Fruit fly (Drosophila melanogaster) whole organism, larva: ENCODE data around the gene CG43800.

ENCODE experiments used
- noc ChIP-seq: fragments of 200-800 bp; sonication (Bioruptor generic); optimal IDR thresholded peaks from 3 replicates; lab custom pipeline; 2019; ENCODE audit warnings: missing biosample characterization, mild to moderate bottlenecking, missing genetic modification characterization, moderate library complexity

The CG43800 gene

dm6 chr2L:7232713-7233112, at the start of gene CG43800:
Gene CG43800 (minus strand): TSS chr2L:7232813.
- no peak for TF ChIP-seq noc (tag; lab: Kevin White, UChicago)

dm6 chr2L:7282128-7282527, 49.5 kb upstream of the CG43800 start:
- TF ChIP-seq noc (tag; lab: Kevin White, UChicago): no peak

DNA sequence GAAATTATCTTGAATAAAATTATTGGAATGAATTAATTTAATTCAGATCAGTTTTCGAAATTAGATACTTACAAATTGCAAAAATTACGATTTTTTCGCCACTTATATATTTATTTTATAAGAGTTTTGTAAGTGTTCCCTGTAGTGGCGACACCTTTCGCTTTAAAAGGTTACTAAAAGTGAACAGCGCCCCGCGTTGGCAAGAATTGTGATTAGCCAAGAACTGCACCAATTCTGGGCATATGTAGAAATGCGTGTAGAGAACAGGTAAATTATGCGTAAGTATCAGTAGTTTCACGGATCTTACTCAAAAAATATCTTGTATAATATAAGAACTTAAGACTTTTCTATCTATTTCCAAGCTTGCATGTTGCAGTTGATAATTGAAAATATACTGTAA, 48.8 kb upstream of the CG43800 start:
- TF ChIP-seq noc (tag; lab: Kevin White, UChicago): no peak

DNA sequence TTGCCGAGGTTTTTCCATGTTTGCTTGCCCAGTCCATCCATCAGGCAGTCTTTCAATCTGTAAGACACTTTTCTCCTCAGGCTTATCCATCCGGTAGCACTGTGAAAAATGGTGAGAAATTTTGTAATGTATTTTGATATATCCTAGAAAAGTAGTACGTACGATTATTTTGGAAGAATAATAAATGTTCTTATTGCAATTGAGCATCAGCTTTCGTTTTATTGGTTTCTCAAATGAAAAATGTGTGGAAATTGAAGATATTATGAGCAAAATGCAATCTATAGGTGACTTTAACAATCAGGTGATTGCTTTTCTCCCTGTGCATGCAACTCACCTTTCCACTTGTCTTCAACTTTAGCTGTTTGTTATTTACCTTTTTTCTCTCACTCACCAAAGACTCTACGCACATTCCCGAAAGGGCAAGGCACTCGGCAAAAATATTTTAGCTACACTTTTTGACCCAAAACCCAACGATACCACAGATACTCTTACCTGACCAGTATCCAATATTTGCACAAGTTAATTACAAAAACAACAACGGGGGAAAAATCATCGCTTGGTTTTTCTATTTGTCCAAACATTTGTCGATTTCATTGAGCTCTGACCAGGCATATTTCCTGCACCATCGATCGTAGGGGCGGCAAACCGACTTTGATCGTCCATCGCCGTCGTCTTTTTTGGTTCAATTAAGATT, 45.1 kb upstream of the CG43800 start:
- TF ChIP-seq noc (tag; lab: Kevin White, UChicago): no peak

DNA sequence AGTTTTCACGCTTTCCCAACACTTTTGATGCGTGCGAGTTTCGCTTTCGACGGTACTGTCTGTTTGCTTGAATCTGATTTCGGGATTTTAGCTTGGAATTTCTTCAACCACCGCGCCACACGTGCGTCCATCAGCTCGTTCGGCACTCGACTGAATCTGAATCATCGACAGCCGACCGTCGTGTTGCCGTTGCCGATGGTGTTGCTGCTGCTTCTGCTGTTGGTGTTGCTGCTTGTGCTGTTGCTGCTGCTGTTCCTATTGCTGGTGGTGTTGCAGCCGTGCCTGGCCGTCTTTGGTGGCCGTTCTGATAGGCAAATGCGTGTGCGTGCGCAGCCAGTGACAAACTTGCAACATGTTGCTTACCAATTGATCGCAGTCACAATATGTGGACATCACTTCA, 44.4 kb upstream of the CG43800 start, which contains the start of gene Wnt4:
Wnt4 (minus strand) TSS at position 155 of the 400 bp plus-strand sequence.
- no peak for TF ChIP-seq noc (tag; lab: Kevin White, UChicago)

dm6 chr2L:7272452-7272851, 39.8 kb upstream of the CG43800 start:
- no peak for TF ChIP-seq noc (tag; lab: Kevin White, UChicago)

DNA sequence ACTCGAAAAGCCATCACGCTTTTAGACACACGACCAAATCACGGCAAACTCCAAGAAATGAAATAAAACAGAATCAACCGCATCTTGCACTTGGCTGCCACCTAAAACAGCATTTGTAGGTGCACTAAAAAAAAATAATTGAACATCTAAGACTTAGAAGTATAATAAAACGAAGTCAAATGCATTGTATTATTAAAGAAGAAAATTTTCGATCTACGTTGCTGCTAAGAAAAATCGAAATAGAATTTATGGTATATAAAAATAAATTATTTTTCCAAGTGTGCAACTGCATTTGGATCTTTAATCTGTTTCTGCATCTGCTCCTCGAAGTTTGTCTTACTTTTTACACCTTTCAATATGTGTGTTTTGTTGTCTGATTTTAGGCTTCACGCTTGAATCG, 37.7 kb upstream of the CG43800 start:
- no peak for TF ChIP-seq noc (tag; lab: Kevin White, UChicago)

DNA sequence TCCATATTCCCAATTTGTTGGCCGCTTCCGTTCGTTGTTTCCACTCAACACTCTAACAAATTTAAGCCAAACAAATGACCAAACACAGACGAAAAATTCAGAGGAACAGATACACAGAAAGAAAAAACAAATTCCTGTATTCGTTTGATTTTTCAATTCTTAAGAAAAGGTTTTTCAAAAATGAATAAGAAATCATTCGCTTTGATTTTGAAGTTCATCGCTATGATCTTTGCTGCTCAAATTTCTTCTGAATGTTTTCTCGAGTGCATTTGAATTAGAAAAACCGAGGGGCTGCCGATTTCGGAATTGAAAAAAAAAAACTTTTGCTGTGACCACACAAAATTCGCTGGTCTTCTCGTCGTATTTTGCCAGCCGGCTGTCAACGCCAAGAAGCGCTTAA, 33.4 kb upstream of the CG43800 start:
- TF ChIP-seq noc (tag; lab: Kevin White, UChicago): no peak

DNA sequence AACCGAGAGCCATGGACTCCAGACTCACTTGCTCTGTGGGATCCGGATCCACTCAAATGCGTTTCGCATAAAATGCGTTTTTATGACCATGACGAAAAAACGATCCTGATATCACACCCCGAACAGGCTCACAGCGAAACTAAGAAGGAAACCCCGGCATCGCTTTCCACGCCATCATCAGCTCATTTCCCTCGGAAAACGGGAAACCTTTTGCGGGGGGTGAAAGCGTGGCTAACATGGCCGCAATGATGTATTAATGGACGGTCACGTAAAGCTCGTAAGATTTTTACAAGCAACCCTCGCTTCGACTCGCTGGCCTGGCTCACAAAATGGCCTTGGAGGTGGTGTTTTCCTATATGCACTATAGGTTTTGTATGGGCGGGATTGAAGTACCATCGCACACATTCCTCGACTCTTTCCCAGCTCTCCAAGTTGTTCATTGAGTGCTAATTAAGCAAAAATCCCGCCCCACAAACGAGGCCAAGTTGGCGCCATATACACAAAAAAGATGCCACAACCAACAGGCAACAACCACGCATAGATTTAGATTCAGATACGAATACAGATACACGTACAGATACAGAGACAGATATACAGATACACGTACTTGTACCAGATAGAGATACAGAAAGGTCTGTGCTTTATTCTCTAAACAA, 32.4 kb upstream of the CG43800 start:
- TF ChIP-seq noc (tag; lab: Kevin White, UChicago): no peak

DNA sequence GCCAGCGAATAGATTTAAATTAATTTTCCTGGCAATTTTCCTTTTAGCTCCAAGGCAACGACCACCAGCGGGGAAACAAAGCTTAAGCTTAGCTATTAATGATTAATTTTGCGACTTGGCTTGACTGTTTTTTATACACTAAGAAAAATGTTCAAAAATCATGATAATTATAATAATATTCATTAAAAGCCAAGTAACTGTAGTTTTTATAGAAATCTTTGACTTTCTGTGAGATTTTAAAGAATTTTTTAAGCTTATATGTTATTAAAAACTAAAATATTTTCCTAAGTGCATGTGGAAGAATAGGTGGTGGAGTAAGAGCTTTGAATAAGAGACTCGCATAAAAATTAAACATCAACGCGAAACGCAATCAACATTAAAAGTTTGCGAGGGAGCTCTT, 31.8 kb upstream of the CG43800 start:
- no peak for TF ChIP-seq noc (tag; lab: Kevin White, UChicago)

DNA sequence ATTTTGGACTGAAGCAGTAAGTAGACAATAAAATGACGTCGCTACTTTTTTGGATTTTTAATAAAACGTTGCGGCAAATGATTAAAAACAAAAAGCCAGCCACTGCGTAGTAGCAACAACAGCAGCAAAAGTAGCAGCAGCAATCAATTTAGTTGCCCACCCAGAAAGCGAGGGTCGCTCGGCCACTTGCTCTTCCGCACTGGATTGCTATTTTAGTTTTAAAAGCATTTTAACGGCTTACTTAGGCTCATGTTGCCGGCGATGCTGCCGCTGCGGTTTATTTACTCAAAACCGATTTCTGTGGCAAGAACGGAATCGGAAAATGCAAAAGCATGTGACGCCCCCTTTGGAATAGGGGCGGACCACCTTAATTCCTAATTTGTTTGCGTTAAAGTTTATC, 30.0 kb upstream of the CG43800 start:
- TF ChIP-seq noc (tag; lab: Kevin White, UChicago): no peak

- no peak for TF ChIP-seq noc (tag; lab: Kevin White, UChicago)
Measured at dm6 chr2L:7261989-7262388, 29.4 kb upstream of the CG43800 start.

dm6 chr2L:7260251-7260650, 27.6 kb upstream of the CG43800 start:
- TF ChIP-seq noc (tag; lab: Kevin White, UChicago): no peak

dm6 chr2L:7259500-7259899, 26.9 kb upstream of the CG43800 start:
- TF ChIP-seq noc (tag; lab: Kevin White, UChicago): no peak

DNA sequence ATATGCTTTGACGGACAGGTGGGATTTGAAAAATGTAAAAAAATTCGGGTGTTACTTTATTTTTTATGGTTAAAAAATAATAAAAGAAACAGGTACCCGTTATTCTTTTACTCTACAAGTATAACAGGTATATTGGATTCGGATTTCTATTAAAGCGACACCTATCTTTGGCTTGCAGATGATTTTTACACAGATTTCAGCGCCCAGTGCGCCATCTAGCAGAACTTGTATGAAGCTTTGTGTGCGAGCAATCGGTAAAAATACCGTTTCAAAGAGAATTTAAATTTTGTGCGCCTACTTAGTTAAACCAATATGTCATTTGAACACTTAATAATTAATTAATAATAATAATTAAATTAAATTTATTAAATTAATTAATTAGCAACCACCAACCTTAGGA, 25.5 kb upstream of the CG43800 start:
- TF ChIP-seq noc (tag; lab: Kevin White, UChicago): no peak

dm6 chr2L:7257212-7257611, 24.6 kb upstream of the CG43800 start, which contains the start of gene CG31909:
Gene CG31909 (plus strand): TSS chr2L:7257512.
- no peak for TF ChIP-seq noc (tag; lab: Kevin White, UChicago)

DNA sequence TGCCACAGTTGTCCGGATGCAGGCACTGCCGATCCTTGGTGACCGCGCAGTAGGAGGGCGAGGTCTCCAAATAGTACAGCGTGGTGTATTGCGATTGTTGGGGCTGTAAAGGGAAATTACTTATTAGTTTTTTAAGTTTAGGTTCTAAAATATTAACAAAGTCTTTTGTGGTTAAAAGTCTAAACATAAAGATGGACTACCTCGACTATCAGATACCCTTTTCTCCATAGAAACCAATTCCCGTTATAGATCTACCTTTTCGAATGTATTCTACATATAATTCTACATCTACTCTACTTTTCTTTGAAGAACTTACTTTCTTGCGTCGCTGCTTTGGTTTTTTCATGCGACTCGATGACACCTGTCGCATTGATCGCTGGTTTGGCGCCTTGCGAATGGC, 23.5 kb upstream of the CG43800 start:
- TF ChIP-seq noc (tag; lab: Kevin White, UChicago): no peak
